Fruit fly (Drosophila melanogaster) whole organism, wandering third instar larva: Measurements from ENCODE around the gene Naxe.

Experiments used
- Abd-B ChIP-seq: fragments of >200 bp; optimal IDR thresholded peaks from 2 replicates; lab custom pipeline; 2017; ENCODE audit warnings: missing biosample characterization, missing genetic modification characterization
- CG32264 ChIP-seq: fragments of 200-800 bp; sonication (Bioruptor generic); optimal IDR thresholded peaks from 2 replicates; lab custom pipeline; 2016; ENCODE audit warnings: missing biosample characterization, missing genetic modification characterization
- CG9705 ChIP-seq: fragments of 200-800 bp; sonication (Bioruptor generic); optimal IDR thresholded peaks from 2 replicates; lab custom pipeline; 2018; ENCODE audit warnings: missing biosample characterization, mild to moderate bottlenecking, missing genetic modification characterization
- CrebA ChIP-seq: fragments of 200-800 bp; sonication (Bioruptor generic); optimal IDR thresholded peaks from 2 replicates; lab custom pipeline; 2016; ENCODE audit warnings: missing biosample characterization, mild to moderate bottlenecking, missing genetic modification characterization, borderline replicate concordance
- Dfd ChIP-seq: fragments of >200 bp; optimal IDR thresholded peaks from 2 replicates; lab custom pipeline; 2017; ENCODE audit warnings: missing biosample characterization, missing genetic modification characterization
- Dif ChIP-seq: fragments of 200-275, 200-300 bp; sonication (Bioruptor generic); optimal IDR thresholded peaks from 2 replicates; lab custom pipeline; 2018; ENCODE audit warnings: missing biosample characterization, missing genetic modification characterization; ENCODE audit not compliant: partially characterized antibody
- GATAd ChIP-seq: sonication (Bioruptor generic); optimal IDR thresholded peaks from 2 replicates; lab custom pipeline; 2016; ENCODE audit warnings: missing biosample characterization, missing genetic modification characterization
- HLH106 ChIP-seq: fragments of 200-800 bp; optimal IDR thresholded peaks from 3 replicates; lab custom pipeline; 2019; ENCODE audit warnings: missing biosample characterization, mild to moderate bottlenecking, missing genetic modification characterization, moderate library complexity
- Hnf4 ChIP-seq: fragments of 200-800 bp; sonication (Bioruptor generic); optimal IDR thresholded peaks from 2 replicates; lab custom pipeline; 2016; ENCODE audit warnings: missing biosample characterization, mild to moderate bottlenecking, missing genetic modification characterization
- Hr78 ChIP-seq: fragments of >200 bp; optimal IDR thresholded peaks from 2 replicates; lab custom pipeline; 2017; ENCODE audit warnings: missing biosample characterization, missing genetic modification characterization
- Hr83 ChIP-seq: fragments of 200-300 bp; sonication (Bioruptor generic); optimal IDR thresholded peaks from 2 replicates; lab custom pipeline; 2016; ENCODE audit warnings: missing biosample characterization, mild to moderate bottlenecking, missing genetic modification characterization, moderate library complexity; ENCODE audit not compliant: poor library complexity, severe bottlenecking
- Jra ChIP-seq: sonication (Bioruptor generic); optimal IDR thresholded peaks from 2 replicates; lab custom pipeline; 2016; ENCODE audit warnings: missing biosample characterization, missing genetic modification characterization
- Mio ChIP-seq: sonication (Bioruptor generic); optimal IDR thresholded peaks from 2 replicates; lab custom pipeline; 2016; ENCODE audit warnings: missing biosample characterization, missing genetic modification characterization
- Myc ChIP-seq: fragments of >200 bp; optimal IDR thresholded peaks from 2 replicates; lab custom pipeline; 2017
- N ChIP-seq: fragments of >200 bp; optimal IDR thresholded peaks from 2 replicates; lab custom pipeline; 2018; ENCODE audit warnings: missing biosample characterization, missing external identifiers, missing genetic modification characterization
- OdsH ChIP-seq: fragments of 200-800 bp; sonication (Bioruptor generic); optimal IDR thresholded peaks from 2 replicates; lab custom pipeline; 2016; ENCODE audit warnings: missing biosample characterization, mild to moderate bottlenecking, missing genetic modification characterization
- Rel ChIP-seq, 2 experiments: fragments of 200-800 bp; sonication (Bioruptor generic) in 1 of 2; optimal IDR thresholded peaks; 2 replicates in 1 of 2; 3 replicates in 1 of 2; lab custom pipeline; 2016 to 2019; ENCODE audit warnings: mild to moderate bottlenecking in 2 of 2, missing biosample characterization in 2 of 2, missing genetic modification characterization in 2 of 2, moderate library complexity in 1 of 2
- Sp1 ChIP-seq: fragments of 200-800 bp; sonication (Bioruptor generic); optimal IDR thresholded peaks from 3 replicates; lab custom pipeline; 2019; ENCODE audit warnings: missing biosample characterization, mild to moderate bottlenecking, missing genetic modification characterization, moderate library complexity
- Vsx2 ChIP-seq: fragments of 200-300, 225-300 bp; sonication (Bioruptor generic); optimal IDR thresholded peaks from 2 replicates; lab custom pipeline; 2018; ENCODE audit warnings: missing biosample characterization, missing genetic modification characterization; ENCODE audit not compliant: partially characterized antibody
- br ChIP-seq: fragments of 200-800 bp; sonication (Bioruptor generic); optimal IDR thresholded peaks from 2 replicates; lab custom pipeline; 2016; ENCODE audit warnings: missing biosample characterization, missing genetic modification characterization
- brk ChIP-seq: fragments of 200-800 bp; sonication (Bioruptor generic); optimal IDR thresholded peaks from 2 replicates; lab custom pipeline; 2016; ENCODE audit warnings: missing biosample characterization, mild to moderate bottlenecking, missing genetic modification characterization
- dl ChIP-seq, 2 experiments: fragments of 175-275, 200-275 bp in 1 of 2; fragments of 200-275 bp in 1 of 2; sonication (Bioruptor generic); optimal IDR thresholded peaks; lab custom pipeline; 2018; ENCODE audit warnings: mild to moderate bottlenecking in 2 of 2, missing biosample characterization in 2 of 2, missing genetic modification characterization in 2 of 2, moderate library complexity in 2 of 2; ENCODE audit not compliant: partially characterized antibody in 2 of 2, insufficient read depth in 1 of 2
- dmrt93B ChIP-seq: fragments of 200-800 bp; sonication (Bioruptor generic); optimal IDR thresholded peaks from 2 replicates; lab custom pipeline; 2018; ENCODE audit warnings: missing biosample characterization, mild to moderate bottlenecking, missing genetic modification characterization
- dsf ChIP-seq: sonication (Bioruptor generic); optimal IDR thresholded peaks from 2 replicates; lab custom pipeline; 2016; ENCODE audit warnings: missing biosample characterization, missing genetic modification characterization, borderline replicate concordance
- ey ChIP-seq: fragments of 200-800 bp; sonication (Bioruptor generic); optimal IDR thresholded peaks from 2 replicates; lab custom pipeline; 2016; ENCODE audit warnings: missing biosample characterization, missing genetic modification characterization
- foxo ChIP-seq, 2 experiments: fragments of 200-800 bp; sonication (Bioruptor generic); optimal IDR thresholded peaks; 2 replicates in 1 of 2; 3 replicates in 1 of 2; lab custom pipeline; 2016 to 2017; ENCODE audit warnings: missing biosample characterization in 2 of 2, missing genetic modification characterization in 2 of 2
- fru ChIP-seq: fragments of 200-800 bp; sonication (Bioruptor generic); optimal IDR thresholded peaks from 3 replicates; lab custom pipeline; 2016; ENCODE audit warnings: missing biosample characterization, mild to moderate bottlenecking, missing genetic modification characterization
- h ChIP-seq: fragments of 200-800 bp; sonication (Bioruptor generic); optimal IDR thresholded peaks from 3 replicates; lab custom pipeline; 2016; ENCODE audit warnings: missing biosample characterization, mild to moderate bottlenecking, missing genetic modification characterization
- jim ChIP-seq: fragments of 175-275, 200-325 bp; sonication (Bioruptor generic); optimal IDR thresholded peaks from 2 replicates; lab custom pipeline; 2016; ENCODE audit warnings: missing biosample characterization, mild to moderate bottlenecking, missing genetic modification characterization
- lola ChIP-seq: fragments of >200 bp; optimal IDR thresholded peaks from 2 replicates; lab custom pipeline; 2017; ENCODE audit warnings: missing biosample characterization, missing genetic modification characterization
- pan ChIP-seq: fragments of >200 bp; optimal IDR thresholded peaks from 2 replicates; lab custom pipeline; 2017
- psq ChIP-seq: fragments of 200-800 bp; sonication (Bioruptor generic); optimal IDR thresholded peaks from 3 replicates; lab custom pipeline; 2017; ENCODE audit warnings: missing biosample characterization, mild to moderate bottlenecking, missing genetic modification characterization, moderate library complexity
- rgr ChIP-seq: fragments of 200-800 bp; sonication (Bioruptor generic); optimal IDR thresholded peaks from 3 replicates; lab custom pipeline; 2016; ENCODE audit warnings: missing biosample characterization, mild to moderate bottlenecking, missing genetic modification characterization
- sage ChIP-seq: fragments of 200-800 bp; sonication (Bioruptor generic); optimal IDR thresholded peaks from 2 replicates; lab custom pipeline; 2016; ENCODE audit warnings: missing biosample characterization, mild to moderate bottlenecking, missing genetic modification characterization
- sv ChIP-seq: fragments of 200-800 bp; sonication (Bioruptor generic); optimal IDR thresholded peaks from 3 replicates; lab custom pipeline; 2016; ENCODE audit warnings: missing biosample characterization, missing genetic modification characterization
- tai ChIP-seq: sonication (Bioruptor generic); optimal IDR thresholded peaks from 2 replicates; lab custom pipeline; 2016; ENCODE audit warnings: missing biosample characterization, missing genetic modification characterization
- usp ChIP-seq: fragments of >200 bp; optimal IDR thresholded peaks from 2 replicates; lab custom pipeline; 2017; ENCODE audit warnings: missing biosample characterization, missing genetic modification characterization
- woc ChIP-seq: sonication (Bioruptor generic); optimal IDR thresholded peaks from 2 replicates; lab custom pipeline; 2016; ENCODE audit warnings: missing biosample characterization, mild to moderate bottlenecking, missing genetic modification characterization

Naxe gene

dm6 chrX:10105701-10106307, 19.8 kb upstream of the Naxe start:
- TF ChIP-seq h (GFP tag; lab: Kevin White, UChicago) = peak; percentile 30
- peak; percentile 16 for TF ChIP-seq HLH106 (tag; lab: Kevin White, UChicago)
- no peak for TF ChIP-seq usp (GFP tag; lab: Kevin White, UChicago)
- no peak for TF ChIP-seq Dfd (GFP tag; lab: Kevin White, UChicago)
- TF ChIP-seq rgr (GFP tag; lab: Kevin White, UChicago) = peak; percentile 10
- no peak for TF ChIP-seq Rel (GFP tag; optimal IDR thresholded peaks at IDR 0.05; lab: Kevin White, UChicago)
- TF ChIP-seq Rel (tag; optimal IDR thresholded peaks at IDR 0.05; lab: Kevin White, UChicago) = no peak
- TF ChIP-seq woc = no peak
- peak in 1 of 2 experiments; percentile 8 for TF ChIP-seq foxo (GFP tag; optimal IDR thresholded peaks at IDR 0.05; lab: Kevin White, UChicago)
- TF ChIP-seq sv = no peak
- TF ChIP-seq Vsx2 (GFP tag; lab: Kevin White, UChicago) = no peak
- TF ChIP-seq Sp1 (GFP tag; lab: Kevin White, UChicago) = no peak
- no peak for TF ChIP-seq dmrt93B (GFP tag; lab: Kevin White, UChicago)
- TF ChIP-seq psq = peak; percentile 43
- no peak for TF ChIP-seq N (GFP tag; lab: Kevin White, UChicago)
- peak; percentile 20 for TF ChIP-seq fru
- no peak for TF ChIP-seq lola (GFP tag; lab: Kevin White, UChicago)
- TF ChIP-seq ey (GFP tag; lab: Kevin White, UChicago) = peak; percentile 15

dm6 chrX:10104477-10104876, 18.5 kb upstream of the Naxe start:
- TF ChIP-seq h (GFP tag; lab: Kevin White, UChicago) = peak; percentile 60
- TF ChIP-seq ey (GFP tag; lab: Kevin White, UChicago) = peak; percentile 47
- peak; percentile 29 for TF ChIP-seq woc
- TF ChIP-seq Abd-B (GFP tag; lab: Kevin White, UChicago) = no peak
- no peak for TF ChIP-seq Hr78 (GFP tag; lab: Kevin White, UChicago)
- TF ChIP-seq OdsH = peak; percentile 32
- no peak for TF ChIP-seq Rel (GFP tag; optimal IDR thresholded peaks at IDR 0.05; lab: Kevin White, UChicago)
- TF ChIP-seq Rel (tag; optimal IDR thresholded peaks at IDR 0.05; lab: Kevin White, UChicago) = no peak
- no peak for TF ChIP-seq Vsx2 (GFP tag; lab: Kevin White, UChicago)
- TF ChIP-seq dmrt93B (GFP tag; lab: Kevin White, UChicago) = peak; percentile 30
- TF ChIP-seq br = peak; percentile 20
- no peak for TF ChIP-seq GATAd (GFP tag; lab: Kevin White, UChicago)
- peak; percentile 19 for TF ChIP-seq Hnf4
- TF ChIP-seq dsf (GFP tag; lab: Kevin White, UChicago) = no peak
- no peak for TF ChIP-seq Dif (GFP tag; lab: Kevin White, UChicago)
- peak; percentile 77 for TF ChIP-seq HLH106 (tag; lab: Kevin White, UChicago)
- TF ChIP-seq Mio (GFP tag; lab: Kevin White, UChicago) = no peak
- peak in 1 of 2 experiments; percentile 57 for TF ChIP-seq foxo (GFP tag; optimal IDR thresholded peaks at IDR 0.05; lab: Kevin White, UChicago)
- no peak for TF ChIP-seq lola (GFP tag; lab: Kevin White, UChicago)
- peak; percentile 50 for TF ChIP-seq fru
- TF ChIP-seq Myc (lab: Kevin White, UChicago) = no peak
- TF ChIP-seq sv = no peak
- no peak for TF ChIP-seq jim
- no peak for TF ChIP-seq CrebA (GFP tag; lab: Kevin White, UChicago)
- TF ChIP-seq sage (GFP tag; lab: Kevin White, UChicago) = no peak
- no peak for TF ChIP-seq usp (GFP tag; lab: Kevin White, UChicago)
- peak; percentile 9 for TF ChIP-seq CG32264 (GFP tag; lab: Kevin White, UChicago)
- peak; percentile 38 for TF ChIP-seq rgr (GFP tag; lab: Kevin White, UChicago)
- TF ChIP-seq psq = no peak
- no peak for TF ChIP-seq dl (GFP tag; optimal IDR thresholded peaks at IDR 0.05; lab: Kevin White, UChicago; ENCODE audit: insufficient read depth in 1 of 2, partially characterized antibody in 2 of 2)
- TF ChIP-seq Sp1 (GFP tag; lab: Kevin White, UChicago) = peak; percentile 42
- no peak for TF ChIP-seq Jra (GFP tag; lab: Kevin White, UChicago)
- no peak for TF ChIP-seq CG9705 (GFP tag; lab: Kevin White, UChicago)

- TF ChIP-seq lola (GFP tag; lab: Kevin White, UChicago) (no peak), tai (no peak), Vsx2 (GFP tag; lab: Kevin White, UChicago) (no peak), Dfd (GFP tag; lab: Kevin White, UChicago) (no peak), usp (GFP tag; lab: Kevin White, UChicago) (no peak), psq (peak; percentile 49), pan (lab: Kevin White, UChicago) (no peak), dsf (GFP tag; lab: Kevin White, UChicago) (no peak), Abd-B (GFP tag; lab: Kevin White, UChicago) (no peak), Dif (GFP tag; lab: Kevin White, UChicago) (no peak), sage (GFP tag; lab: Kevin White, UChicago) (no peak), ey (GFP tag; lab: Kevin White, UChicago) (peak; percentile 36), Hr83 (no peak), OdsH (no peak), Jra (GFP tag; lab: Kevin White, UChicago) (no peak), dmrt93B (GFP tag; lab: Kevin White, UChicago) (no peak), CrebA (GFP tag; lab: Kevin White, UChicago) (no peak), HLH106 (tag; lab: Kevin White, UChicago) (peak; percentile 52), jim (no peak), sv (no peak), CG32264 (GFP tag; lab: Kevin White, UChicago) (no peak), brk (GFP tag; lab: Kevin White, UChicago) (no peak), h (GFP tag; lab: Kevin White, UChicago) (peak; percentile 11), Hnf4 (no peak), br (peak; percentile 3), N (GFP tag; lab: Kevin White, UChicago) (no peak), rgr (GFP tag; lab: Kevin White, UChicago) (peak; percentile 17), Mio (GFP tag; lab: Kevin White, UChicago) (no peak), GATAd (GFP tag; lab: Kevin White, UChicago) (no peak)
Observed at dm6 chrX:10103569-10104083, 17.7 kb upstream of the Naxe start.
